Fruit fly (Drosophila melanogaster) whole organism, embryonic: ENCODE data around the gene CG33098.

Experiments
- Aef1 ChIP-seq: fragments of 200-800 bp; sonication (Bioruptor generic); IDR thresholded peaks from 3 replicates; pipeline ENCODE4 v1.3.6; 2022; ENCODE audit warnings: missing biosample characterization, missing genetic modification characterization
- CG11085 ChIP-seq: fragments of 200-800 bp; sonication (Bioruptor generic); IDR thresholded peaks from 2 replicates; pipeline ENCODE4 v1.3.6; 2022; ENCODE audit warnings: missing biosample characterization, missing genetic modification characterization
- CG11093 ChIP-seq: fragments of 200-800 bp; sonication (Bioruptor generic); IDR thresholded peaks from 3 replicates; pipeline ENCODE4 v1.3.6; 2022; ENCODE audit warnings: missing biosample characterization, missing genetic modification characterization
- CG11696 ChIP-seq: fragments of 200-800 bp; sonication (Bioruptor generic); IDR thresholded peaks from 2 replicates; pipeline ENCODE4 v1.3.6; 2022; ENCODE audit warnings: missing biosample characterization, missing genetic modification characterization
- CG12104 ChIP-seq: fragments of 200-800 bp; sonication (Bioruptor generic); optimal IDR thresholded peaks from 3 replicates; lab custom pipeline; 2016; ENCODE audit warnings: missing biosample characterization, missing genetic modification characterization
- CG12236 ChIP-seq: fragments of 200-800 bp; sonication (Bioruptor generic); optimal IDR thresholded peaks from 2 replicates; lab custom pipeline; 2016; ENCODE audit warnings: missing biosample characterization, missing genetic modification characterization
- CG12659 ChIP-seq: fragments of 200-800 bp; sonication (Bioruptor generic); optimal IDR thresholded peaks from 3 replicates; lab custom pipeline; 2017; ENCODE audit warnings: mild to moderate bottlenecking, missing biosample characterization, missing genetic modification reagents, missing genetic modification characterization
- CG13624 ChIP-seq: fragments of 200-800 bp; sonication (Bioruptor generic); optimal IDR thresholded peaks from 2 replicates; lab custom pipeline; 2016; ENCODE audit warnings: missing biosample characterization, missing genetic modification characterization
- CG17186 ChIP-seq: fragments of 200-800 bp; sonication (Bioruptor generic); optimal IDR thresholded peaks from 3 replicates; lab custom pipeline; 2017; ENCODE audit warnings: missing biosample characterization, missing genetic modification reagents, missing genetic modification characterization
- CG17361 ChIP-seq: fragments of 200-800 bp; sonication (Bioruptor generic); IDR thresholded peaks from 3 replicates; pipeline ENCODE4 v1.3.6; 2022; ENCODE audit warnings: missing biosample characterization, missing genetic modification characterization
- CG17385 ChIP-seq: fragments of 200-800 bp; sonication (Bioruptor generic); optimal IDR thresholded peaks from 3 replicates; lab custom pipeline; 2018; ENCODE audit warnings: missing biosample characterization, mild to moderate bottlenecking, missing genetic modification characterization
- CG17612 ChIP-seq: fragments of 200-800 bp; sonication (Bioruptor generic); IDR thresholded peaks from 2 replicates; pipeline ENCODE4 v1.3.6; 2022; ENCODE audit warnings: missing biosample characterization, missing genetic modification characterization
- CG30020 ChIP-seq: fragments of 200-800 bp; optimal IDR thresholded peaks from 2 replicates; lab custom pipeline; 2019; ENCODE audit warnings: missing biosample characterization, mild to moderate bottlenecking, missing genetic modification characterization, moderate library complexity
- CG32767 ChIP-seq: fragments of 200-800 bp; sonication (Bioruptor generic); IDR thresholded peaks from 2 replicates; pipeline ENCODE4 v1.3.6; 2022; ENCODE audit warnings: missing biosample characterization, missing genetic modification characterization
- CG33213 ChIP-seq: fragments of 200-800 bp; sonication (Bioruptor generic); optimal IDR thresholded peaks from 3 replicates; lab custom pipeline; 2016; ENCODE audit warnings: missing biosample characterization, missing genetic modification characterization
- CG34224 ChIP-seq: fragments of 200-800 bp; sonication (Bioruptor generic); IDR thresholded peaks from 3 replicates; pipeline ENCODE4 v1.3.6; 2022; ENCODE audit warnings: missing biosample characterization, missing genetic modification characterization; ENCODE audit not compliant: partially characterized antibody
- CG3995 ChIP-seq: fragments of 200-800 bp; sonication (Bioruptor generic); optimal IDR thresholded peaks from 3 replicates; lab custom pipeline; 2016; ENCODE audit warnings: missing biosample characterization, missing genetic modification characterization
- CG4617 ChIP-seq: fragments of 200-800 bp; sonication (Bioruptor generic); optimal IDR thresholded peaks from 3 replicates; lab custom pipeline; 2016; ENCODE audit warnings: missing biosample characterization, missing genetic modification characterization, borderline replicate concordance
- CG4854 ChIP-seq: fragments of 200-800 bp; sonication (Bioruptor generic); optimal IDR thresholded peaks from 2 replicates; lab custom pipeline; 2016; ENCODE audit warnings: missing biosample characterization, missing genetic modification characterization, inconsistent platforms
- CG6175 ChIP-seq: fragments of 200-800 bp; sonication (Bioruptor generic); IDR thresholded peaks from 3 replicates; pipeline ENCODE4 v1.3.6; 2022; ENCODE audit warnings: missing biosample characterization, missing genetic modification characterization
- CG7928 ChIP-seq: fragments of 200-800 bp; sonication (Bioruptor generic); optimal IDR thresholded peaks from 2 replicates; lab custom pipeline; 2017; ENCODE audit warnings: missing biosample characterization, mild to moderate bottlenecking, missing genetic modification characterization
- CG9932 ChIP-seq: fragments of 200-800 bp; sonication (Bioruptor generic); IDR thresholded peaks from 2 replicates; pipeline ENCODE4 v1.3.6; 2022; ENCODE audit warnings: missing biosample characterization, missing genetic modification characterization
- E2f2 ChIP-seq: fragments of 200-800 bp; sonication (Bioruptor generic); IDR thresholded peaks from 2 replicates; pipeline ENCODE4 v1.3.6; 2022; ENCODE audit warnings: missing biosample characterization, missing genetic modification characterization
- GATAe ChIP-seq: fragments of 200-800 bp; sonication (Bioruptor generic); conservative IDR thresholded peaks from 2 replicates; pipeline ENCODE4 v1.3.6; 2022; ENCODE audit warnings: missing biosample characterization, missing genetic modification characterization
- Hmr ChIP-seq: fragments of 200-800 bp; sonication (Bioruptor generic); optimal IDR thresholded peaks from 3 replicates; lab custom pipeline; 2017; ENCODE audit warnings: mild to moderate bottlenecking, missing biosample characterization, missing genetic modification reagents, missing genetic modification characterization
- Hr39 ChIP-seq: fragments of >200 bp; optimal IDR thresholded peaks from 2 replicates; lab custom pipeline; 2017
- Jarid2 ChIP-seq: fragments of 200-800 bp; sonication (Bioruptor generic); optimal IDR thresholded peaks from 3 replicates; lab custom pipeline; 2017; ENCODE audit warnings: mild to moderate bottlenecking, missing biosample characterization, missing genetic modification reagents, missing genetic modification characterization
- Lhr ChIP-seq: fragments of 200-800 bp; sonication (Bioruptor generic); optimal IDR thresholded peaks from 3 replicates; lab custom pipeline; 2017; ENCODE audit warnings: mild to moderate bottlenecking, missing biosample characterization, missing genetic modification reagents, missing genetic modification characterization
- Lpt ChIP-seq: fragments of >200 bp; optimal IDR thresholded peaks from 2 replicates; lab custom pipeline; 2018; ENCODE audit warnings: missing biosample characterization, missing genetic modification characterization
- Max ChIP-seq: fragments of 200-800 bp; sonication (Bioruptor generic); optimal IDR thresholded peaks from 2 replicates; lab custom pipeline; 2016; ENCODE audit warnings: missing biosample characterization, mild to moderate bottlenecking, missing genetic modification characterization
- Neu2 ChIP-seq: fragments of 200-800 bp; sonication (Bioruptor generic); optimal IDR thresholded peaks from 3 replicates; lab custom pipeline; 2016; ENCODE audit warnings: missing biosample characterization, missing genetic modification characterization, borderline replicate concordance
- Nf-YA ChIP-seq: fragments of 200-800 bp; sonication (Bioruptor generic); IDR thresholded peaks from 2 replicates; pipeline ENCODE4 v1.3.6; 2022; ENCODE audit warnings: missing biosample characterization, missing genetic modification characterization
- Oli ChIP-seq: fragments of 200-800 bp; sonication (Bioruptor generic); optimal IDR thresholded peaks from 2 replicates; lab custom pipeline; 2018; ENCODE audit warnings: missing biosample characterization, mild to moderate bottlenecking, missing genetic modification characterization, moderate library complexity
- Ssrp ChIP-seq: fragments of 200-800 bp; sonication (Bioruptor generic); optimal IDR thresholded peaks from 2 replicates; lab custom pipeline; 2018; ENCODE audit warnings: missing biosample characterization, mild to moderate bottlenecking, missing genetic modification characterization, moderate library complexity
- Tbp ChIP-seq: fragments of >200 bp; optimal IDR thresholded peaks from 2 replicates; lab custom pipeline; 2018; ENCODE audit warnings: missing biosample characterization, missing genetic modification characterization
- Xbp1 ChIP-seq: fragments of 200-800 bp; sonication (Bioruptor generic); optimal IDR thresholded peaks from 3 replicates; lab custom pipeline; 2016; ENCODE audit warnings: missing biosample characterization, mild to moderate bottlenecking, missing genetic modification characterization
- ash1 ChIP-seq: fragments of 200-800 bp; sonication (Bioruptor generic); optimal IDR thresholded peaks from 2 replicates; lab custom pipeline; 2018; ENCODE audit warnings: missing biosample characterization, mild to moderate bottlenecking, missing genetic modification characterization
- bab2 ChIP-seq: fragments of 200-800 bp; sonication (Bioruptor generic); optimal IDR thresholded peaks from 2 replicates; lab custom pipeline; 2016; ENCODE audit warnings: missing biosample characterization, missing genetic modification characterization
- bcd ChIP-seq: fragments of 200-800 bp; sonication (Bioruptor generic); optimal IDR thresholded peaks from 2 replicates; lab custom pipeline; 2017; ENCODE audit warnings: missing biosample characterization, mild to moderate bottlenecking, missing genetic modification characterization
- chm ChIP-seq: fragments of 200-800 bp; sonication (Bioruptor generic); IDR thresholded peaks from 2 replicates; pipeline ENCODE4 v1.3.6; 2022; ENCODE audit warnings: missing biosample characterization, missing genetic modification characterization
- crp ChIP-seq, 2 experiments: fragments of 200-800 bp; sonication (Bioruptor generic); optimal IDR thresholded peaks; 2 replicates in 1 of 2; 3 replicates in 1 of 2; lab custom pipeline; 2017; ENCODE audit warnings: missing biosample characterization in 2 of 2, missing genetic modification characterization in 2 of 2, mild to moderate bottlenecking in 1 of 2, moderate library complexity in 1 of 2
- exex ChIP-seq: fragments of 200-800 bp; sonication (Bioruptor generic); optimal IDR thresholded peaks from 4 replicates; lab custom pipeline; 2018; ENCODE audit warnings: missing biosample characterization, mild to moderate bottlenecking, missing genetic modification characterization, moderate library complexity
- fd64A ChIP-seq: fragments of 200-800 bp; sonication (Bioruptor generic); optimal IDR thresholded peaks from 3 replicates; lab custom pipeline; 2018; ENCODE audit warnings: missing biosample characterization, mild to moderate bottlenecking, missing genetic modification characterization
- grn ChIP-seq: fragments of 200-800 bp; sonication (Bioruptor generic); optimal IDR thresholded peaks from 3 replicates; lab custom pipeline; 2017; ENCODE audit warnings: missing biosample characterization, missing genetic modification characterization
- gsb-n ChIP-seq: fragments of 200-800 bp; sonication (Bioruptor generic); optimal IDR thresholded peaks from 3 replicates; lab custom pipeline; 2018; ENCODE audit warnings: missing biosample characterization, mild to moderate bottlenecking, missing genetic modification characterization
- ranshi ChIP-seq: fragments of 200-800 bp; sonication (Bioruptor generic); IDR thresholded peaks from 2 replicates; pipeline ENCODE4 v1.3.6; 2022; ENCODE audit warnings: missing biosample characterization, missing genetic modification characterization
- sim ChIP-seq: fragments of 200-800 bp; sonication (Bioruptor generic); IDR thresholded peaks from 2 replicates; pipeline ENCODE4 v1.3.6; 2022; ENCODE audit warnings: missing biosample characterization, missing genetic modification characterization
- sima ChIP-seq: fragments of 200-800 bp; sonication (Bioruptor generic); optimal IDR thresholded peaks from 2 replicates; lab custom pipeline; 2016; ENCODE audit warnings: missing biosample characterization, missing genetic modification characterization
- sob ChIP-seq: fragments of 200-800 bp; sonication (Bioruptor generic); IDR thresholded peaks from 2 replicates; pipeline ENCODE4 v1.3.6; 2022; ENCODE audit warnings: missing biosample characterization, missing genetic modification characterization
- ttk ChIP-seq: fragments of 200-800 bp; sonication (Bioruptor generic); IDR thresholded peaks from 2 replicates; pipeline ENCODE4 v2.1.2; 2022; ENCODE audit warnings: missing biosample characterization, missing genetic modification characterization
- zen ChIP-seq: fragments of 200-800 bp; sonication (Bioruptor generic); optimal IDR thresholded peaks from 3 replicates; lab custom pipeline; 2018; ENCODE audit warnings: missing biosample characterization, mild to moderate bottlenecking, missing genetic modification characterization, moderate library complexity

Gene CG33098

DNA sequence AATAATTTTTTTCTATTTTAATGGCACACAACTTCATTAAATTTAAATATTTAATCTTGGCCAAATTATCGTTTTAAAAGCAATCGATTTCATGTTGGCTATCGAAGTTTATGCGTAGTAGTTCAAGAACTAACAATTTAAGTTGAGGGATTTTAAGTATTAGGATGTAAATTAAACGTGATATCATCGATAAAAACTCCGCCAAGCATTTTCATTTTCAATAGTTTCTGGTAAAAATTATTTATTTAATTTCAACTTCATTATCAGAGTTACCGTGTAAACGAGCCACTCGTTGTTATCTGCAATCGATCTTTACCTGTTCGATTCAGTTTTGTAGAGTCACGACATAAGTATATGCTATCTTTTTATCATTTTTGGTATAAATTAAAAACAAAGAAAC lies 15.9 kb downstream of the CG33098 start (continued):
- peak; percentile 97 for TF ChIP-seq Oli (tag; lab: Kevin White, UChicago)
- TF ChIP-seq gsb-n = peak; percentile 98
- TF ChIP-seq bab2 (GFP tag; lab: Kevin White, UChicago) = peak; percentile 95
- TF ChIP-seq ranshi (GFP tag; lab: Robert Waterston, UW) = peak; percentile 96
- TF ChIP-seq E2f2 (GFP tag; lab: Robert Waterston, UW) = peak; percentile 85
- peak; percentile 84 for TF ChIP-seq CG4617 (GFP tag; lab: Kevin White, UChicago)
- peak; percentile 55; the same call in 1 of the 3 replicates for TF ChIP-seq CG34224 (GFP tag; lab: Robert Waterston, UW)
- TF ChIP-seq exex (tag; lab: Kevin White, UChicago) = peak; percentile 92
- peak; percentile 95 for TF ChIP-seq Aef1 (GFP tag; lab: Robert Waterston, UW)
- TF ChIP-seq bcd (GFP tag; lab: Kevin White, UChicago) = peak; percentile 97
- TF ChIP-seq chm = peak; percentile 100
- peak; percentile 99 for TF ChIP-seq CG33213 (GFP tag; lab: Kevin White, UChicago)
- peak; percentile 91 for TF ChIP-seq sima
- peak; percentile 84 for TF ChIP-seq CG11093 (GFP tag; lab: Robert Waterston, UW)
- peak; percentile 97 for TF ChIP-seq CG17186 (GFP tag; lab: Kevin White, UChicago)
- TF ChIP-seq Xbp1 (GFP tag; lab: Kevin White, UChicago) = peak; percentile 97
- TF ChIP-seq CG13624 (GFP tag; lab: Kevin White, UChicago) = peak; percentile 96
- TF ChIP-seq GATAe (GFP tag; lab: Robert Waterston, UW) = peak; percentile 72; the same call in 1 of the 2 replicates
- TF ChIP-seq CG12659 (GFP tag; lab: Kevin White, UChicago) = peak; percentile 97
- TF ChIP-seq CG11696 (GFP tag; lab: Robert Waterston, UW) = peak; percentile 95
- peak; percentile 86 for TF ChIP-seq Neu2
- TF ChIP-seq Hr39 = no peak
- TF ChIP-seq CG12104 (GFP tag; lab: Kevin White, UChicago) = peak; percentile 98
- no peak for TF ChIP-seq Lpt (GFP tag; lab: Kevin White, UChicago)
- peak; percentile 79 for TF ChIP-seq CG17612 (GFP tag; lab: Robert Waterston, UW)
- peak; percentile 96 for TF ChIP-seq CG17385 (GFP tag; lab: Kevin White, UChicago)
- TF ChIP-seq CG7928 (GFP tag; lab: Kevin White, UChicago) = peak; percentile 88
- TF ChIP-seq Lhr (GFP tag; lab: Kevin White, UChicago) = peak; percentile 92
- TF ChIP-seq Tbp (GFP tag; lab: Kevin White, UChicago) = no peak
- peak; percentile 79 for TF ChIP-seq Jarid2 (GFP tag; lab: Kevin White, UChicago)
- TF ChIP-seq Ssrp (tag; lab: Kevin White, UChicago) = peak; percentile 98
- TF ChIP-seq grn (GFP tag; lab: Kevin White, UChicago) = peak; percentile 98
- TF ChIP-seq CG12236 (GFP tag; lab: Kevin White, UChicago) = peak; percentile 91
- TF ChIP-seq fd64A (GFP tag; lab: Kevin White, UChicago) = peak; percentile 95
- peak; percentile 99 for TF ChIP-seq Nf-YA (GFP tag; lab: Robert Waterston, UW)
- peak; percentile 98 for TF ChIP-seq CG17361
- no peak; the same call in 1 of the 2 replicates for TF ChIP-seq CG9932 (GFP tag; lab: Robert Waterston, UW)
- TF ChIP-seq crp (GFP tag; optimal IDR thresholded peaks at IDR 0.05; lab: Kevin White, UChicago) = peak in 1 of 2 experiments; percentile 67
- TF ChIP-seq zen (tag; lab: Kevin White, UChicago) = peak; percentile 100
- TF ChIP-seq CG32767 (GFP tag; lab: Robert Waterston, UW) = peak; percentile 93
- peak; percentile 85 for TF ChIP-seq ash1 (GFP tag; lab: Kevin White, UChicago)
- TF ChIP-seq Hmr = peak; percentile 97
- TF ChIP-seq sim (GFP tag; lab: Robert Waterston, UW) = peak; percentile 98
- TF ChIP-seq CG3995 = peak; percentile 89
- peak; percentile 88 for TF ChIP-seq CG11085 (GFP tag; lab: Robert Waterston, UW)
- TF ChIP-seq Max (GFP tag; lab: Kevin White, UChicago) = peak; percentile 100
- peak; percentile 99 for TF ChIP-seq CG4854 (GFP tag; lab: Kevin White, UChicago)
- peak; percentile 90 for TF ChIP-seq CG30020 (tag; lab: Kevin White, UChicago)
- TF ChIP-seq CG6175 = peak; percentile 75; the same call in 2 of the 3 replicates
- TF ChIP-seq sob = peak; percentile 97
- TF ChIP-seq ttk (GFP tag; lab: Robert Waterston, UW) = peak; percentile 93
